Fruit fly (Drosophila melanogaster): ENCODE data around the gene Cbs.

Gene Cbs

DNA sequence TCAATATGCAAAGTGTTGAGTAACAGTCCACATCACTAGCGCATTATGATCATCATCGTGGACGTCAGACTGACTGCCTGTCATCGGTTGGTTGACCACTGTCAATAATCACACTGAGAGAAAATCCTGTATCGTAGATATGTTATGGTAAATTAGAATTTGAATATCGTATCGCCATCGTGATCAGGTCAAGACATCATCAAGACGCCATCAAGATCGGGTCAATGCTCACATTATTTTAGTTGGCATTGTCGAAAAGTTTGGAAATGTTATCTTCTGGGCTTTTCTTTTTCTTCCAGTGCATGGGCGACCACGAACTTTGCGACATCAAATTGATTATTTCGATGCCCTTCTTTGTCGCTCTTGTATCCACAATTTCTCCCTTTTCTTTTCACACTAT, 14.1 kb downstream of the Cbs start (continued):
- TF ChIP-seq klu (GFP tag; IDR thresholded peaks at IDR 0.05) (peak; percentile 47), Max (GFP tag; optimal IDR thresholded peaks at IDR 0.05) (peak; percentile 61), CG2199 (GFP tag; IDR thresholded peaks at IDR 0.05) (0 out of 3 replicates have a peak, but pooled peaks have one; percentile 43), MTF-1 (GFP tag; optimal IDR thresholded peaks at IDR 0.05; ENCODE audit: borderline replicate concordance) (peak; percentile 86), CG16863 (GFP tag; optimal IDR thresholded peaks at IDR 0.05) (peak; percentile 92), gsb (GFP tag; IDR thresholded peaks at IDR 0.05) (peak; percentile 50), Fer2 (tag; optimal IDR thresholded peaks at IDR 0.05) (peak; percentile 49), Hsf (GFP tag; optimal IDR thresholded peaks at IDR 0.05) (peak; percentile 91), ac (GFP tag; optimal IDR thresholded peaks at IDR 0.05) (peak; percentile 42), sens-2 (GFP tag; IDR thresholded peaks at IDR 0.05) (0 out of 2 replicates have a peak, but pooled peaks have one; percentile 45), CG13624 (GFP tag; optimal IDR thresholded peaks at IDR 0.05) (peak; percentile 89), CG12659 (GFP tag; optimal IDR thresholded peaks at IDR 0.05) (peak; percentile 89), Bteb2 (GFP tag; optimal IDR thresholded peaks at IDR 0.05) (peak; percentile 77), CG11398 (GFP tag; optimal IDR thresholded peaks at IDR 0.05) (peak; percentile 92), trh (GFP tag; optimal IDR thresholded peaks at IDR 0.05) (peak; percentile 84), dpn (GFP tag; optimal IDR thresholded peaks at IDR 0.05) (peak; percentile 91 to 94), CG5180 (GFP tag; optimal IDR thresholded peaks at IDR 0.05) (peak; percentile 72), p53 (GFP tag; optimal IDR thresholded peaks at IDR 0.05) (peak; percentile 80), CG34224 (GFP tag; IDR thresholded peaks at IDR 0.05; ENCODE audit: partially characterized antibody) (no peak), CG14710 (tag; optimal IDR thresholded peaks at IDR 0.05) (peak; percentile 83), Usf (GFP tag; optimal IDR thresholded peaks at IDR 0.05) (peak; percentile 68), Sox102F (GFP tag; optimal IDR thresholded peaks at IDR 0.05) (peak; percentile 96), onecut (GFP tag; IDR thresholded peaks at IDR 0.05) (peak; percentile 90), Adf1 (GFP tag; IDR thresholded peaks at IDR 0.05) (peak; percentile 22; the same call in 1 of the 2 replicates), pita (GFP tag; optimal IDR thresholded peaks at IDR 0.05) (no peak), CG4730 (GFP tag; IDR thresholded peaks at IDR 0.05) (peak; percentile 70; the same call in 1 of the 2 replicates), CG2875 (GFP tag; optimal IDR thresholded peaks at IDR 0.05) (peak; percentile 92), CG8388 (GFP tag; optimal IDR thresholded peaks at IDR 0.05) (peak; percentile 92), tgo (GFP tag; IDR thresholded peaks at IDR 0.05) (peak; percentile 84), zfh1 (GFP tag; IDR thresholded peaks at IDR 0.05) (peak; percentile 86), Abd-B (GFP tag; optimal IDR thresholded peaks at IDR 0.05) (peak; percentile 88), CG7839 (tag; optimal IDR thresholded peaks at IDR 0.05) (peak; percentile 93), lola (GFP tag; optimal IDR thresholded peaks at IDR 0.05) (peak in 1 of 3 experiments; percentile 90), hkb (optimal IDR thresholded peaks at IDR 0.05) (no peak), hkb (GFP tag; IDR thresholded peaks at IDR 0.05) (peak; percentile 89), CG30431 (GFP tag; optimal IDR thresholded peaks at IDR 0.05) (peak; percentile 88), CG2120 (GFP tag; optimal IDR thresholded peaks at IDR 0.05) (peak; percentile 87), Gug (GFP tag; IDR thresholded peaks at IDR 0.05) (peak; percentile 69), Atf3 (GFP tag; optimal IDR thresholded peaks at IDR 0.05) (peak; percentile 87), CG18599 (GFP tag; optimal IDR thresholded peaks at IDR 0.05) (peak; percentile 87), CG14441 (GFP tag; IDR thresholded peaks at IDR 0.05) (peak; percentile 80), CG10267 (tag; optimal IDR thresholded peaks at IDR 0.05) (peak; percentile 81), CG9609 (GFP tag; optimal IDR thresholded peaks at IDR 0.05) (peak; percentile 92), CG2116 (GFP tag; optimal IDR thresholded peaks at IDR 0.05) (peak; percentile 53), nerfin-1 (tag; optimal IDR thresholded peaks at IDR 0.05) (peak; percentile 87), CG2202 (tag; optimal IDR thresholded peaks at IDR 0.05) (peak; percentile 84), scrt (GFP tag; optimal IDR thresholded peaks at IDR 0.05) (peak; percentile 74), slou (GFP tag; optimal IDR thresholded peaks at IDR 0.05) (peak; percentile 71), oc (tag; optimal IDR thresholded peaks at IDR 0.05) (peak; percentile 93), ab (GFP tag; optimal IDR thresholded peaks at IDR 0.05) (peak; percentile 79)

Measured in whole organism, embryonic.